Fruit fly (Drosophila melanogaster): ENCODE results near the gene CG4318.

The CG4318 gene

DNA sequence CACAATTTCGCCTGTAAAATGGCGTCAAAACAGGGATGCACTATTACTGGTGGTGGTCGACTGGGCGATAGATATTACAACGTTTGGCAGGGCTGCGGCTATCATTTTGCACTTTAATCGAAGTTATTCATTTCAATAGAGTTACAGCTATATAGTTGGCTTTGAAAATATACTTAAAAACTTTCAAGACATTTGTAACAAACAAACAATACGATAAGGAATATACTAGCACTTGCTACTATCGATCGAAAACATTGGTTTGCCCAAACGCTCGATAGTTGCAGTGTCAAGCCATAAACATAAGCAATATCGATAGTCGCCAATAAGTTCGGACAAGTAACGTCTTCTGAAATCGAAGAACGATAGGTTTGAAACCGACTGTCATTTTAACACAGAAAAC, 4.8 kb upstream of the CG4318 start, which contains the start of the genes Bap60 and CG12096 (continued):
- peak; percentile 87 for TF ChIP-seq Side (GFP tag; optimal IDR thresholded peaks at IDR 0.05)
- peak; percentile 94 for TF ChIP-seq HLH4C (GFP tag; IDR thresholded peaks at IDR 0.05; ENCODE audit: partially characterized antibody)
- TF ChIP-seq CG16813 (GFP tag; IDR thresholded peaks at IDR 0.05; ENCODE audit: partially characterized antibody) = peak; percentile 96
- TF ChIP-seq ro (GFP tag; IDR thresholded peaks at IDR 0.05) = no peak
- peak; percentile 82 for TF ChIP-seq CG30403 (GFP tag; optimal IDR thresholded peaks at IDR 0.05)
- no peak for TF ChIP-seq ac (GFP tag; optimal IDR thresholded peaks at IDR 0.05)
- peak; percentile 67 for TF ChIP-seq CG1792 (GFP tag; optimal IDR thresholded peaks at IDR 0.05)
- peak; percentile 94 for TF ChIP-seq CG2129 (GFP tag; IDR thresholded peaks at IDR 0.05; ENCODE audit: partially characterized antibody)
- peak; percentile 72 for TF ChIP-seq CG12942 (GFP tag; optimal IDR thresholded peaks at IDR 0.05)
- no peak for TF ChIP-seq run (tag; optimal IDR thresholded peaks at IDR 0.05)
- TF ChIP-seq CG9932 (GFP tag; IDR thresholded peaks at IDR 0.05) = peak; percentile 85
- peak; percentile 63 for TF ChIP-seq Max (GFP tag; optimal IDR thresholded peaks at IDR 0.05)
- peak; percentile 74 for TF ChIP-seq NfI (GFP tag; optimal IDR thresholded peaks at IDR 0.05)
- peak; percentile 50; the same call in 1 of the 2 replicates for TF ChIP-seq ranshi (GFP tag; IDR thresholded peaks at IDR 0.05)
- peak; percentile 92 for TF ChIP-seq hbn (GFP tag; IDR thresholded peaks at IDR 0.05; ENCODE audit: partially characterized antibody)
- peak; percentile 84 for TF ChIP-seq HLH54F (GFP tag; optimal IDR thresholded peaks at IDR 0.05)
- TF ChIP-seq CG42726 (GFP tag; IDR thresholded peaks at IDR 0.05; ENCODE audit: partially characterized antibody) = peak; percentile 43
- TF ChIP-seq her (GFP tag; optimal IDR thresholded peaks at IDR 0.05) = peak; percentile 66
- peak; percentile 39; the same call in 1 of the 3 replicates for TF ChIP-seq CG14050 (GFP tag; IDR thresholded peaks at IDR 0.05)
- TF ChIP-seq Dip3 (GFP tag; optimal IDR thresholded peaks at IDR 0.05) = peak; percentile 80
- peak; percentile 85 for TF ChIP-seq CG9817 (tag; optimal IDR thresholded peaks at IDR 0.05)
- peak; percentile 59 for TF ChIP-seq Mes4 (GFP tag; optimal IDR thresholded peaks at IDR 0.05)
- peak; percentile 44 for TF ChIP-seq CG3065 (GFP tag; optimal IDR thresholded peaks at IDR 0.05)
- peak; percentile 86 for TF ChIP-seq sug (tag; optimal IDR thresholded peaks at IDR 0.05)
- peak; percentile 75 for TF ChIP-seq Xbp1 (GFP tag; optimal IDR thresholded peaks at IDR 0.05)
- no peak for TF ChIP-seq nom (GFP tag; optimal IDR thresholded peaks at IDR 0.05)
- no peak for TF ChIP-seq Vsx1 (GFP tag; optimal IDR thresholded peaks at IDR 0.05)
- TF ChIP-seq fu2 (GFP tag; optimal IDR thresholded peaks at IDR 0.05) = peak; percentile 88
- no peak for TF ChIP-seq Dip2 (GFP tag; IDR thresholded peaks at IDR 0.05)
- TF ChIP-seq corto (GFP tag; optimal IDR thresholded peaks at IDR 0.05) = no peak
- peak; percentile 90 for TF ChIP-seq CG2120 (GFP tag; optimal IDR thresholded peaks at IDR 0.05)
- no peak for TF ChIP-seq HLHmδ (GFP tag; optimal IDR thresholded peaks at IDR 0.05)
- TF ChIP-seq CG17359 (tag; optimal IDR thresholded peaks at IDR 0.05) = peak; percentile 58
- peak; percentile 86 for TF ChIP-seq CG1603 (tag; optimal IDR thresholded peaks at IDR 0.05)
- peak; percentile 51 for TF ChIP-seq CG4424 (GFP tag; optimal IDR thresholded peaks at IDR 0.05)
- peak; percentile 87 for TF ChIP-seq Ets97D (GFP tag; optimal IDR thresholded peaks at IDR 0.05)
- TF ChIP-seq Awh (GFP tag; IDR thresholded peaks at IDR 0.05) = no peak
- peak; percentile 55 for TF ChIP-seq CG8089 (GFP tag; optimal IDR thresholded peaks at IDR 0.05)
- no peak for TF ChIP-seq sr (GFP tag; IDR thresholded peaks at IDR 0.05)
- TF ChIP-seq cas (GFP tag; IDR thresholded peaks at IDR 0.05) = peak; percentile 39; the same call in 1 of the 2 replicates
- TF ChIP-seq CG11504 (tag; optimal IDR thresholded peaks at IDR 0.05) = no peak

DNA sequence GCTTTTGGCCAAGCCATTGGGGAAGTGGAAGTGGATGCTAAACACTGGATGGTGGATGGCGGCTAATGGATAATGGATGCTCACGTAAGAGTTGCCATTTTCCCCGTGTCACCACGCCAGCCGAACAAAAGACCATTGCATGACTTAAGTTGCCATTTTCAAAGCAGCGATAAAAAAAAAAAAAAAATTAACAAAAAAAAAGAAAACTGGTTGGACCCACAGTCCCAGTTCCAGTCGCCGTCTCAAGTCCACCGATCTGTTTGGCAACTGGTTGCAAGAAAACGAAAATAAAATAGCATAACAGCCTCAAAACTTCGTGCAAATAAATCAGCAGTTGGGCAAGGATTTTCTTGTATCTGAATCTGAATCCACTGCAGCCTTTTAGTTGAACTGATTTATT, 5.6 kb downstream of the CG4318 start:
- no peak for TF ChIP-seq HLH54F (GFP tag; optimal IDR thresholded peaks at IDR 0.05)
- TF ChIP-seq CG4404 (GFP tag; IDR thresholded peaks at IDR 0.05) = no peak
- TF ChIP-seq Drgx (GFP tag; IDR thresholded peaks at IDR 0.05) = peak; percentile 24; the same call in 1 of the 2 replicates
- TF ChIP-seq Camta (GFP tag; optimal IDR thresholded peaks at IDR 0.05) = no peak
- TF ChIP-seq ara (GFP tag; IDR thresholded peaks at IDR 0.05) = no peak
- no peak for TF ChIP-seq Sox102F (GFP tag; optimal IDR thresholded peaks at IDR 0.05)
- no peak for TF ChIP-seq NfI (GFP tag; optimal IDR thresholded peaks at IDR 0.05)
- TF ChIP-seq en (GFP tag; optimal IDR thresholded peaks at IDR 0.05) = no peak
- peak; percentile 11 for TF ChIP-seq nom (GFP tag; optimal IDR thresholded peaks at IDR 0.05)
- no peak for TF ChIP-seq Atf6 (GFP tag; IDR thresholded peaks at IDR 0.05)
- no peak for TF ChIP-seq repo (GFP tag; optimal IDR thresholded peaks at IDR 0.05)
- TF ChIP-seq CG3281 (GFP tag; optimal IDR thresholded peaks at IDR 0.05) = no peak
- TF ChIP-seq trh (GFP tag; optimal IDR thresholded peaks at IDR 0.05) = no peak
